Fruit fly (Drosophila melanogaster): ENCODE data around the gene CG1958.

dm6 chrX:7307478-7308200, 40.9 kb downstream of the CG1958 start, which contains the start of gene brk:
- no peak for TF ChIP-seq ttk (optimal IDR thresholded peaks at IDR 0.05)
- TF ChIP-seq h (optimal IDR thresholded peaks at IDR 0.05) = no peak
- no peak for TF ChIP-seq psq (optimal IDR thresholded peaks at IDR 0.05)

Data from Kc167 (cell line).